Worm (Caenorhabditis elegans) whole organism, L4 larva: Measurements from ENCODE around the gene spp-3.
A peak's percentile ranks its signal among the peaks of the same experiment; 100 is the strongest.

Experiments
- F26F4.8 ChIP-seq: fragments of 200-800 bp; sonication (Bioruptor generic); conservative IDR thresholded peaks from 2 replicates; pipeline ENCODE4 v1.3.6; 2022; ENCODE audit warnings: missing genetic modification characterization, missing compliant biosample characterization
- Y5F2A.4 ChIP-seq: fragments of 200-800 bp; sonication (Bioruptor generic); optimal IDR thresholded peaks from 2 replicates; lab custom pipeline; 2018; ENCODE audit warnings: mild to moderate bottlenecking, missing genetic modification characterization, missing compliant biosample characterization
- aha-1 ChIP-seq: fragments of 150-350 bp; peaks from one replicate; lab custom pipeline; 2014; ENCODE audit warnings: missing biosample characterization, missing genetic modification characterization
- aly-2 ChIP-seq: sonication (generic microtip); optimal IDR thresholded peaks from 2 replicates; lab custom pipeline; 2018; ENCODE audit warnings: missing biosample characterization, missing genetic modification characterization
- ceh-20 ChIP-seq: fragments of 200-800 bp; sonication (Bioruptor generic); IDR thresholded peaks from 2 replicates; pipeline ENCODE4 v1.3.6; 2022; ENCODE audit warnings: missing genetic modification reagents, missing genetic modification characterization, missing compliant biosample characterization
- ceh-28 ChIP-seq: fragments of 150-350 bp; optimal IDR thresholded peaks from 2 replicates; lab custom pipeline; 2014; ENCODE audit warnings: missing biosample characterization, missing genetic modification reagents, missing genetic modification characterization
- ceh-32 ChIP-seq: sonication (generic microtip); optimal IDR thresholded peaks from 2 replicates; lab custom pipeline; 2016; ENCODE audit warnings: mild to moderate bottlenecking, missing genetic modification characterization, missing compliant biosample characterization; ENCODE audit not compliant: poor library complexity
- ceh-62 ChIP-seq: sonication (generic microtip); optimal IDR thresholded peaks from 2 replicates; lab custom pipeline; 2017; ENCODE audit warnings: missing biosample characterization, missing genetic modification characterization
- daf-12 ChIP-seq: fragments of 150-350 bp; optimal IDR thresholded peaks from 2 replicates; lab custom pipeline; 2014; ENCODE audit warnings: missing biosample characterization, missing genetic modification reagents, missing genetic modification characterization
- daf-16 ChIP-seq, 3 experiments: sonication (generic microtip); optimal IDR thresholded peaks; 2 replicates each; lab custom pipeline; 2016 to 2017; ENCODE audit warnings: missing genetic modification characterization in 3 of 3, missing genetic modification reagents in 3 of 3, mild to moderate bottlenecking in 2 of 3, missing compliant biosample characterization in 2 of 3, missing biosample characterization in 1 of 3, moderate library complexity in 1 of 3
- dmd-6 ChIP-seq: fragments of 200-800 bp; sonication (Bioruptor generic); IDR thresholded peaks from 2 replicates; pipeline ENCODE4 v1.3.6; 2022; ENCODE audit warnings: missing genetic modification reagents, missing genetic modification characterization, missing compliant biosample characterization
- duxl-1 ChIP-seq: sonication (generic microtip); optimal IDR thresholded peaks from 2 replicates; lab custom pipeline; 2016; ENCODE audit warnings: mild to moderate bottlenecking, missing genetic modification characterization, moderate library complexity, missing compliant biosample characterization; ENCODE audit not compliant: poor library complexity
- dve-1 ChIP-seq: sonication (generic microtip); optimal IDR thresholded peaks from 2 replicates; lab custom pipeline; 2017; ENCODE audit warnings: antibody characterized with exemption, mild to moderate bottlenecking, missing genetic modification characterization, missing compliant biosample characterization; ENCODE audit not compliant: insufficient read depth
- egl-43 ChIP-seq: fragments of 200-800 bp; sonication (Bioruptor generic); IDR thresholded peaks from 2 replicates; pipeline ENCODE4 v1.3.6; 2022; ENCODE audit warnings: missing genetic modification reagents, missing genetic modification characterization, missing compliant biosample characterization
- fkh-10 ChIP-seq: fragments of 150-350 bp; optimal IDR thresholded peaks from 2 replicates; lab custom pipeline; 2014; ENCODE audit warnings: missing biosample characterization, missing genetic modification reagents, missing genetic modification characterization
- gei-8 ChIP-seq: fragments of 200-800 bp; sonication (Bioruptor generic); optimal IDR thresholded peaks from 2 replicates; lab custom pipeline; 2018; ENCODE audit warnings: mild to moderate bottlenecking, missing genetic modification characterization, missing compliant biosample characterization
- hif-1 ChIP-seq, 2 experiments: sonication (generic microtip); optimal IDR thresholded peaks; 2 replicates each; lab custom pipeline; 2016 to 2017; ENCODE audit warnings: missing compliant biosample characterization in 2 of 2, missing genetic modification characterization in 2 of 2, missing genetic modification reagents in 2 of 2, missing genotype in 2 of 2, mild to moderate bottlenecking in 1 of 2
- hlh-11 ChIP-seq: fragments of 200-800 bp; sonication (Bioruptor generic); optimal IDR thresholded peaks from 2 replicates; lab custom pipeline; 2018; ENCODE audit warnings: mild to moderate bottlenecking, missing genetic modification characterization, missing compliant biosample characterization
- hlh-30 ChIP-seq: sonication (generic microtip); optimal IDR thresholded peaks from 2 replicates; lab custom pipeline; 2017; ENCODE audit warnings: antibody characterized with exemption, mild to moderate bottlenecking, missing genetic modification characterization, missing compliant biosample characterization; ENCODE audit not compliant: insufficient read depth
- hmg-1.1 ChIP-seq: fragments of 200-800 bp; sonication (Bioruptor generic); IDR thresholded peaks from 2 replicates; pipeline ENCODE4 v1.3.6; 2022; ENCODE audit warnings: missing genetic modification reagents, missing genetic modification characterization, missing compliant biosample characterization
- jun-1 ChIP-seq: fragments of 150-350 bp; optimal IDR thresholded peaks from 2 replicates; lab custom pipeline; 2014; ENCODE audit warnings: missing biosample characterization, missing genetic modification reagents, missing genetic modification characterization
- lim-7 ChIP-seq: fragments of 200-800 bp; sonication (Bioruptor generic); IDR thresholded peaks from 2 replicates; pipeline ENCODE4 v1.3.6; 2022; ENCODE audit warnings: missing genetic modification characterization, missing compliant biosample characterization
- lin-1 ChIP-seq: fragments of 200-800 bp; sonication (Bioruptor generic); IDR thresholded peaks from 2 replicates; pipeline ENCODE4 v1.3.6; 2022; ENCODE audit warnings: missing genetic modification reagents, missing genetic modification characterization, missing compliant biosample characterization
- lin-15B ChIP-seq: fragments of 150-350 bp; sonication (generic microtip); optimal IDR thresholded peaks from 3 replicates; lab custom pipeline; 2014; ENCODE audit warnings: missing biosample characterization, missing genetic modification characterization
- lin-39 ChIP-seq: fragments of 150-350 bp; optimal IDR thresholded peaks from 2 replicates; lab custom pipeline; 2014; ENCODE audit warnings: missing biosample characterization, missing genetic modification reagents, missing genetic modification characterization
- lsy-2 ChIP-seq, 2 experiments: fragments of 150-350 bp in 1 of 2; sonication (generic microtip) in 1 of 2; optimal IDR thresholded peaks; 2 replicates each; lab custom pipeline; 2014 to 2017; ENCODE audit warnings: missing biosample characterization in 2 of 2, missing genetic modification characterization in 2 of 2
- madf-9 ChIP-seq: fragments of 200-800 bp; sonication (Bioruptor generic); conservative IDR thresholded peaks from 2 replicates; pipeline ENCODE4 v1.3.6; 2022; ENCODE audit warnings: missing genetic modification reagents, missing genetic modification characterization, missing compliant biosample characterization
- mdl-1 ChIP-seq, 2 experiments: fragments of 150-350 bp in 1 of 2; sonication (generic microtip) in 1 of 2; optimal IDR thresholded peaks; 2 replicates each; lab custom pipeline; 2014 to 2017; ENCODE audit warnings: missing biosample characterization in 2 of 2, missing genetic modification characterization in 2 of 2
- mdt-29 ChIP-seq: fragments of 200-800 bp; sonication (Bioruptor generic); IDR thresholded peaks from 2 replicates; pipeline ENCODE4 v1.3.6; 2022; ENCODE audit warnings: missing genetic modification reagents, missing genetic modification characterization, missing compliant biosample characterization
- mep-1 ChIP-seq: fragments of 150-350 bp; sonication (generic microtip); optimal IDR thresholded peaks from 3 replicates; lab custom pipeline; 2014; ENCODE audit warnings: missing biosample characterization, missing genetic modification characterization
- mes-2 ChIP-seq: sonication (generic microtip); optimal IDR thresholded peaks from 2 replicates; lab custom pipeline; 2016; ENCODE audit warnings: missing genotype, mild to moderate bottlenecking, missing genetic modification characterization, missing compliant biosample characterization; ENCODE audit not compliant: poor library complexity, severe bottlenecking
- mxl-2 ChIP-seq: fragments of 200-800 bp; sonication (Bioruptor generic); conservative IDR thresholded peaks from 2 replicates; pipeline ENCODE4 v1.3.6; 2022; ENCODE audit warnings: missing genetic modification reagents, missing genetic modification characterization, missing compliant biosample characterization
- mxl-3 ChIP-seq: fragments of 200-800 bp; sonication (Bioruptor generic); optimal IDR thresholded peaks from 2 replicates; lab custom pipeline; 2018; ENCODE audit warnings: mild to moderate bottlenecking, missing genetic modification characterization, missing compliant biosample characterization
- nhr-11 ChIP-seq: fragments of 150-350 bp; optimal IDR thresholded peaks from 2 replicates; lab custom pipeline; 2014; ENCODE audit warnings: missing biosample characterization, missing genetic modification characterization
- nhr-111 ChIP-seq: fragments of 200-800 bp; sonication (Bioruptor generic); optimal IDR thresholded peaks from 2 replicates; lab custom pipeline; 2018; ENCODE audit warnings: mild to moderate bottlenecking, missing genetic modification characterization, missing compliant biosample characterization
- nhr-237 ChIP-seq: sonication (generic microtip); optimal IDR thresholded peaks from 2 replicates; lab custom pipeline; 2017; ENCODE audit warnings: missing biosample characterization, missing genetic modification characterization
- nhr-25 ChIP-seq: sonication (generic microtip); optimal IDR thresholded peaks from 2 replicates; lab custom pipeline; 2017; ENCODE audit warnings: missing genetic modification characterization, mild to moderate bottlenecking, missing compliant biosample characterization, antibody characterized with exemption, moderate library complexity, borderline replicate concordance; ENCODE audit not compliant: insufficient read depth
- nhr-41 ChIP-seq: fragments of 200-800 bp; sonication (Bioruptor generic); IDR thresholded peaks from 2 replicates; pipeline ENCODE4 v1.3.6; 2022; ENCODE audit warnings: missing genetic modification reagents, missing genetic modification characterization, missing compliant biosample characterization
- nhr-42 ChIP-seq: fragments of 200-800 bp; sonication (Bioruptor generic); IDR thresholded peaks from 2 replicates; pipeline ENCODE4 v1.3.6; 2022; ENCODE audit warnings: missing genetic modification characterization, missing compliant biosample characterization
- nhr-48 ChIP-seq: sonication (generic microtip); optimal IDR thresholded peaks from 2 replicates; lab custom pipeline; 2016; ENCODE audit warnings: mild to moderate bottlenecking, missing genetic modification characterization, missing compliant biosample characterization
- nhr-77 ChIP-seq: fragments of 150-350 bp; optimal IDR thresholded peaks from 2 replicates; lab custom pipeline; 2014; ENCODE audit warnings: missing biosample characterization, missing genetic modification characterization
- pha-4 ChIP-seq, 2 experiments: fragments of 150-350 bp in 1 of 2; fragments of 200-800 bp in 1 of 2; sonication (Bioruptor generic) in 1 of 2; IDR thresholded peaks in 1 of 2; optimal IDR thresholded peaks in 1 of 2; 2 replicates each; pipeline versions ENCODE4 v1.3.6 to Lab custom; 2014 to 2022; ENCODE audit warnings: missing genetic modification characterization in 2 of 2, missing genetic modification reagents in 2 of 2, missing biosample characterization in 1 of 2, missing compliant biosample characterization in 1 of 2
- rbr-2 ChIP-seq: sonication (generic microtip); optimal IDR thresholded peaks from 2 replicates; lab custom pipeline; 2016; ENCODE audit warnings: missing genotype, missing genetic modification characterization, missing compliant biosample characterization
- snpc-1.2 ChIP-seq: fragments of 200-800 bp; sonication (Bioruptor generic); IDR thresholded peaks from 2 replicates; pipeline ENCODE4 v1.3.6; 2022; ENCODE audit warnings: missing genetic modification reagents, missing genetic modification characterization, missing compliant biosample characterization
- tag-97 ChIP-seq: fragments of 200-800 bp; sonication (Bioruptor generic); IDR thresholded peaks from 2 replicates; pipeline ENCODE4 v1.3.6; 2022; ENCODE audit warnings: missing genetic modification characterization, missing compliant biosample characterization
- tra-1 ChIP-seq: fragments of 200-800 bp; sonication (Bioruptor generic); IDR thresholded peaks from 2 replicates; pipeline ENCODE4 v1.3.6; 2022; ENCODE audit warnings: missing genetic modification reagents, missing genetic modification characterization, missing compliant biosample characterization
- unc-62 ChIP-seq, 3 experiments: fragments of 150-350 bp in 1 of 3; sonication (generic microtip); optimal IDR thresholded peaks in 2 of 3; peaks in 1 of 3; 1 replicate in 1 of 3; 2 replicates in 2 of 3; lab custom pipeline; 2014 to 2017; ENCODE audit warnings: missing biosample characterization in 3 of 3, missing genetic modification characterization in 3 of 3, missing genetic modification reagents in 3 of 3, missing genotype in 1 of 3
- zfp-2 ChIP-seq: sonication (generic microtip); optimal IDR thresholded peaks from 2 replicates; lab custom pipeline; 2016; ENCODE audit warnings: mild to moderate bottlenecking, missing genetic modification characterization, missing compliant biosample characterization

The spp-3 gene

DNA sequence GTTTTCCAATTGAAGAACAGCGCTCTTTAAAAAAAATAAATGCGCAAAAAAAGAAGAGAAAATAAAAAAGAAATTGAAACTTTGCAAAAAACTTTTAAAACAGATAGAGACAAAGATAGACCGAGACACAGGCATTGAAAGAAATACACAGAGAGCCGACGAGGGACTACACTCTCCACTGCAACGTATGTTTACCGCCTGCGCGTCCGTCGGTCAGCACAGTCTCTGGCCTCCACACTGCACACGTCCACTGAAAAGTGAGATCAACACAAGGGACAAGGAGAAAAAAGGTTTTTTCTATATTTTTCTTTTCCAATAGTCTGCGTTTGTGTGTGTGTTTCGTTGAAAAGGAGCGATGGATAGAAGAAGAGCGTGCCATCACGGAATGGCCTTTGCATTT is 8.7 kb downstream of the spp-3 start:
- TF ChIP-seq dve-1 (tag; lab: Kevin White, UChicago) = peak; percentile 80
- no peak for TF ChIP-seq mxl-2
- TF ChIP-seq mep-1 (tag; lab: Kevin White, UChicago) = peak; percentile 80
- TF ChIP-seq unc-62 (GFP tag; optimal IDR thresholded peaks at IDR 0.05 in 1 of 2; lab: Kevin White, UChicago) = peak in 1 of 2 experiments; percentile 82
- TF ChIP-seq unc-62 (tag; optimal IDR thresholded peaks at IDR 0.05; lab: Kevin White, UChicago) = no peak
- peak; percentile 53 for TF ChIP-seq mes-2 (tag; lab: Kevin White, UChicago)
- peak; percentile 31 to 60 for TF ChIP-seq mdl-1 (tag; optimal IDR thresholded peaks at IDR 0.05; lab: Kevin White, UChicago)
- TF ChIP-seq tra-1 (GFP tag; lab: Robert Waterston, UW) = peak; percentile 68; the same call in 1 of the 2 replicates
- TF ChIP-seq ceh-28 (tag; lab: Kevin White, UChicago) = no peak
- no peak for TF ChIP-seq tag-97
- peak; percentile 66 for TF ChIP-seq hmg-1.1 (GFP tag; lab: Robert Waterston, UW)
- no peak for TF ChIP-seq nhr-42 (GFP tag; lab: Robert Waterston, UW)
- no peak for TF ChIP-seq nhr-41 (GFP tag; lab: Robert Waterston, UW)
- no peak for TF ChIP-seq nhr-237 (tag; lab: Kevin White, UChicago)
- peak; percentile 60 for TF ChIP-seq aha-1
- no peak for TF ChIP-seq aly-2 (tag; lab: Kevin White, UChicago)
- TF ChIP-seq mxl-3 (GFP tag; lab: Kevin White, UChicago) = peak; percentile 69
- no peak for TF ChIP-seq lin-15B (tag; lab: Kevin White, UChicago)
- no peak for TF ChIP-seq snpc-1.2 (GFP tag; lab: Robert Waterston, UW)
- TF ChIP-seq pha-4 (GFP tag; IDR thresholded peaks at IDR 0.05; lab: Robert Waterston, UW) = no peak
- TF ChIP-seq pha-4 (tag; optimal IDR thresholded peaks at IDR 0.05; lab: Kevin White, UChicago) = peak; percentile 17
- no peak for TF ChIP-seq mdt-29 (GFP tag; lab: Robert Waterston, UW)
- TF ChIP-seq lin-39 (tag; lab: Kevin White, UChicago) = no peak
- no peak for TF ChIP-seq Y5F2A.4 (GFP tag; lab: Kevin White, UChicago)
- no peak for TF ChIP-seq ceh-62 (tag; lab: Kevin White, UChicago)
- TF ChIP-seq zfp-2 (tag; lab: Kevin White, UChicago) = no peak
- TF ChIP-seq lin-1 (GFP tag; lab: Robert Waterston, UW) = no peak
- TF ChIP-seq rbr-2 (tag; lab: Kevin White, UChicago) = peak; percentile 49
- TF ChIP-seq dmd-6 = peak; percentile 72
- no peak for TF ChIP-seq duxl-1 (tag; lab: Kevin White, UChicago)
- peak; percentile 81 for TF ChIP-seq hlh-11
- TF ChIP-seq daf-16 (GFP tag; optimal IDR thresholded peaks at IDR 0.05; lab: Kevin White, UChicago) = peak in 1 of 2 experiments; percentile 49
- peak; percentile 64 for TF ChIP-seq daf-16 (tag; optimal IDR thresholded peaks at IDR 0.05; lab: Kevin White, UChicago)
- TF ChIP-seq daf-12 (tag; lab: Kevin White, UChicago) = no peak
- TF ChIP-seq hlh-30 = peak; percentile 53
- TF ChIP-seq lsy-2 (tag; optimal IDR thresholded peaks at IDR 0.05; lab: Kevin White, UChicago) = peak; percentile 16 to 65
- no peak for TF ChIP-seq madf-9 (GFP tag; lab: Robert Waterston, UW)
- TF ChIP-seq egl-43 (GFP tag; lab: Robert Waterston, UW) = no peak; the same call in 1 of the 2 replicates
- no peak for TF ChIP-seq ceh-32 (tag; lab: Kevin White, UChicago)
- no peak for TF ChIP-seq lim-7 (GFP tag; lab: Robert Waterston, UW)
- no peak for TF ChIP-seq gei-8 (GFP tag; lab: Kevin White, UChicago)
- 0 out of 2 replicates have a peak, but pooled peaks have one; percentile 50 for TF ChIP-seq ceh-20 (GFP tag; lab: Robert Waterston, UW)
- peak in 1 of 2 experiments; percentile 20 for TF ChIP-seq hif-1 (tag; optimal IDR thresholded peaks at IDR 0.05; lab: Kevin White, UChicago)
- TF ChIP-seq fkh-10 (GFP tag; lab: Kevin White, UChicago) = no peak
- no peak for TF ChIP-seq nhr-77 (tag; lab: Kevin White, UChicago)
- no peak for TF ChIP-seq jun-1
- no peak for TF ChIP-seq nhr-11
- peak; percentile 60 for TF ChIP-seq nhr-25
- no peak for TF ChIP-seq nhr-48
- TF ChIP-seq F26F4.8 = no peak
- TF ChIP-seq nhr-111 = no peak
